Fruit fly (Drosophila melanogaster) whole organism, embryonic: ENCODE data around the gene CG13096.

Experiments used
- Antp ChIP-seq: fragments of 200-800 bp; sonication (Bioruptor generic); optimal IDR thresholded peaks from 3 replicates; lab custom pipeline; 2016; ENCODE audit warnings: missing biosample characterization, missing genetic modification characterization
- Bteb2 ChIP-seq: fragments of 200-800 bp; sonication (Bioruptor generic); optimal IDR thresholded peaks from 2 replicates; lab custom pipeline; 2016; ENCODE audit warnings: missing biosample characterization, missing genetic modification characterization
- CG12236 ChIP-seq: fragments of 200-800 bp; sonication (Bioruptor generic); optimal IDR thresholded peaks from 2 replicates; lab custom pipeline; 2016; ENCODE audit warnings: missing biosample characterization, missing genetic modification characterization
- CG12659 ChIP-seq: fragments of 200-800 bp; sonication (Bioruptor generic); optimal IDR thresholded peaks from 3 replicates; lab custom pipeline; 2017; ENCODE audit warnings: mild to moderate bottlenecking, missing biosample characterization, missing genetic modification reagents, missing genetic modification characterization
- CG13296 ChIP-seq: fragments of 200-800 bp; sonication (Bioruptor generic); optimal IDR thresholded peaks from 3 replicates; lab custom pipeline; 2018; ENCODE audit warnings: missing biosample characterization, mild to moderate bottlenecking, missing genetic modification characterization
- CG14710 ChIP-seq: fragments of 200-800 bp; sonication (Bioruptor generic); optimal IDR thresholded peaks from 3 replicates; lab custom pipeline; 2019; ENCODE audit warnings: missing biosample characterization, mild to moderate bottlenecking, missing genetic modification characterization, moderate library complexity
- CG1603 ChIP-seq: fragments of 200-800 bp; sonication (Bioruptor generic); optimal IDR thresholded peaks from 2 replicates; lab custom pipeline; 2019; ENCODE audit warnings: missing biosample characterization, mild to moderate bottlenecking, missing genetic modification characterization, moderate library complexity
- CG17385 ChIP-seq: fragments of 200-800 bp; sonication (Bioruptor generic); optimal IDR thresholded peaks from 3 replicates; lab custom pipeline; 2018; ENCODE audit warnings: missing biosample characterization, mild to moderate bottlenecking, missing genetic modification characterization
- CG17612 ChIP-seq: fragments of 200-800 bp; sonication (Bioruptor generic); IDR thresholded peaks from 2 replicates; pipeline ENCODE4 v1.3.6; 2022; ENCODE audit warnings: missing biosample characterization, missing genetic modification characterization
- CG17829 ChIP-seq: fragments of 200-800 bp; optimal IDR thresholded peaks from 2 replicates; lab custom pipeline; 2019; ENCODE audit warnings: missing biosample characterization, mild to moderate bottlenecking, missing genetic modification characterization, moderate library complexity
- CG18262 ChIP-seq: fragments of 200-800 bp; optimal IDR thresholded peaks from 3 replicates; lab custom pipeline; 2019; ENCODE audit warnings: missing biosample characterization, mild to moderate bottlenecking, missing genetic modification characterization, moderate library complexity
- CG18476 ChIP-seq: fragments of 200-800 bp; sonication (Bioruptor generic); optimal IDR thresholded peaks from 2 replicates; lab custom pipeline; 2016; ENCODE audit warnings: missing biosample characterization, mild to moderate bottlenecking, missing genetic modification characterization
- CG18599 ChIP-seq: fragments of 200-800 bp; sonication (Bioruptor generic); optimal IDR thresholded peaks from 3 replicates; lab custom pipeline; 2017; ENCODE audit warnings: missing biosample characterization, missing genetic modification characterization, mild to moderate bottlenecking, moderate library complexity, missing genetic modification reagents
- CG2120 ChIP-seq: fragments of 200-800 bp; sonication (Bioruptor generic); optimal IDR thresholded peaks from 3 replicates; lab custom pipeline; 2016; ENCODE audit warnings: missing biosample characterization, missing genetic modification characterization
- CG2202 ChIP-seq: fragments of 200-800 bp; sonication (Bioruptor generic); optimal IDR thresholded peaks from 2 replicates; lab custom pipeline; 2018; ENCODE audit warnings: missing biosample characterization, mild to moderate bottlenecking, missing genetic modification characterization
- CG7786 ChIP-seq: fragments of 200-800 bp; sonication (Bioruptor generic); optimal IDR thresholded peaks from 2 replicates; lab custom pipeline; 2016; ENCODE audit warnings: missing biosample characterization, missing genetic modification characterization
- CG8388 ChIP-seq: fragments of 200-800 bp; sonication (Bioruptor generic); optimal IDR thresholded peaks from 2 replicates; lab custom pipeline; 2019; ENCODE audit warnings: missing biosample characterization, mild to moderate bottlenecking, missing genetic modification characterization, moderate library complexity
- CG9437 ChIP-seq: fragments of 200-800 bp; sonication (Bioruptor generic); optimal IDR thresholded peaks from 2 replicates; lab custom pipeline; 2018; ENCODE audit warnings: missing biosample characterization, mild to moderate bottlenecking, missing genetic modification characterization
- HLH54F ChIP-seq: fragments of 200-800 bp; sonication (Bioruptor generic); optimal IDR thresholded peaks from 3 replicates; lab custom pipeline; 2016; ENCODE audit warnings: missing biosample characterization, missing genetic modification characterization
- Hmr ChIP-seq: fragments of 200-800 bp; sonication (Bioruptor generic); optimal IDR thresholded peaks from 3 replicates; lab custom pipeline; 2017; ENCODE audit warnings: mild to moderate bottlenecking, missing biosample characterization, missing genetic modification reagents, missing genetic modification characterization
- Meics ChIP-seq: fragments of 200-800 bp; sonication (Bioruptor generic); optimal IDR thresholded peaks from 2 replicates; lab custom pipeline; 2017; ENCODE audit warnings: missing biosample characterization, mild to moderate bottlenecking, missing genetic modification characterization
- Neu2 ChIP-seq: fragments of 200-800 bp; sonication (Bioruptor generic); optimal IDR thresholded peaks from 3 replicates; lab custom pipeline; 2016; ENCODE audit warnings: missing biosample characterization, missing genetic modification characterization, borderline replicate concordance
- Oli ChIP-seq: fragments of 200-800 bp; sonication (Bioruptor generic); optimal IDR thresholded peaks from 2 replicates; lab custom pipeline; 2018; ENCODE audit warnings: missing biosample characterization, mild to moderate bottlenecking, missing genetic modification characterization, moderate library complexity
- Pdp1 ChIP-seq, 2 experiments: fragments of 200-800 bp; sonication (Bioruptor generic); optimal IDR thresholded peaks; 3 replicates each; lab custom pipeline; 2016; ENCODE audit warnings: missing biosample characterization in 2 of 2, missing genetic modification characterization in 2 of 2, mild to moderate bottlenecking in 1 of 2, moderate library complexity in 1 of 2
- Six4 ChIP-seq: fragments of 200-800 bp; sonication (Bioruptor generic); optimal IDR thresholded peaks from 2 replicates; lab custom pipeline; 2016; ENCODE audit warnings: missing biosample characterization, missing genetic modification characterization
- Sox102F ChIP-seq: fragments of 200-800 bp; sonication (Bioruptor generic); optimal IDR thresholded peaks from 2 replicates; lab custom pipeline; 2018; ENCODE audit warnings: missing biosample characterization, mild to moderate bottlenecking, missing genetic modification characterization, moderate library complexity
- abd-A ChIP-seq: fragments of 200-800 bp; sonication (Bioruptor generic); optimal IDR thresholded peaks from 3 replicates; lab custom pipeline; 2019; ENCODE audit warnings: missing biosample characterization, mild to moderate bottlenecking, missing genetic modification characterization, moderate library complexity
- amos ChIP-seq: fragments of 200-800 bp; sonication (Bioruptor generic); IDR thresholded peaks from 2 replicates; pipeline ENCODE4 v1.3.6; 2022; ENCODE audit warnings: missing biosample characterization, missing genetic modification characterization; ENCODE audit not compliant: partially characterized antibody
- chn ChIP-seq: fragments of 200-800 bp; sonication (Bioruptor generic); optimal IDR thresholded peaks from 2 replicates; lab custom pipeline; 2016; ENCODE audit warnings: missing biosample characterization, missing genetic modification characterization
- dmrt11E ChIP-seq: fragments of 200-800 bp; sonication (Bioruptor generic); optimal IDR thresholded peaks from 3 replicates; lab custom pipeline; 2018; ENCODE audit warnings: missing biosample characterization, mild to moderate bottlenecking, missing genetic modification characterization, moderate library complexity
- dmrt99B ChIP-seq: fragments of 200-800 bp; sonication (Bioruptor generic); optimal IDR thresholded peaks from 2 replicates; lab custom pipeline; 2018; ENCODE audit warnings: missing biosample characterization, mild to moderate bottlenecking, missing genetic modification characterization, moderate library complexity
- dysf ChIP-seq: fragments of 200-800 bp; sonication (Bioruptor generic); IDR thresholded peaks from 3 replicates; pipeline ENCODE4 v1.3.6; 2022; ENCODE audit warnings: missing biosample characterization, missing genetic modification characterization
- ewg ChIP-seq: fragments of 200-800 bp; sonication (Bioruptor generic); optimal IDR thresholded peaks from 3 replicates; lab custom pipeline; 2017; ENCODE audit warnings: mild to moderate bottlenecking, missing biosample characterization, missing genetic modification reagents, missing genetic modification characterization
- fd96Cb ChIP-seq: fragments of 200-800 bp; sonication (Bioruptor generic); optimal IDR thresholded peaks from 2 replicates; lab custom pipeline; 2018; ENCODE audit warnings: missing biosample characterization, mild to moderate bottlenecking, missing genetic modification characterization, moderate library complexity
- ind ChIP-seq: fragments of 200-800 bp; sonication (Bioruptor generic); optimal IDR thresholded peaks from 3 replicates; lab custom pipeline; 2016; ENCODE audit warnings: missing biosample characterization, missing genetic modification characterization
- lola ChIP-seq, 3 experiments: fragments of >200 bp in 2 of 3; fragments of 200-800 bp in 1 of 3; sonication (Bioruptor generic) in 1 of 3; optimal IDR thresholded peaks; 2 replicates each; lab custom pipeline; 2017 to 2019; ENCODE audit warnings: missing biosample characterization in 3 of 3, missing genetic modification characterization in 3 of 3, mild to moderate bottlenecking in 1 of 3, moderate library complexity in 1 of 3
- oc ChIP-seq: fragments of 200-800 bp; sonication (Bioruptor generic); optimal IDR thresholded peaks from 2 replicates; lab custom pipeline; 2018; ENCODE audit warnings: missing biosample characterization, mild to moderate bottlenecking, missing genetic modification characterization, moderate library complexity
- odd ChIP-seq: fragments of 200-800 bp; sonication (Bioruptor generic); optimal IDR thresholded peaks from 2 replicates; lab custom pipeline; 2017; ENCODE audit warnings: missing biosample characterization, mild to moderate bottlenecking, missing genetic modification characterization
- org-1 ChIP-seq: fragments of 200-800 bp; sonication (Bioruptor generic); optimal IDR thresholded peaks from 2 replicates; lab custom pipeline; 2017; ENCODE audit warnings: missing biosample characterization, missing genetic modification characterization
- otp ChIP-seq: fragments of 200-800 bp; sonication (Bioruptor generic); IDR thresholded peaks from 3 replicates; pipeline ENCODE4, ENCODE4 v1.3.6; 2022; ENCODE audit warnings: missing biosample characterization, missing genetic modification characterization
- pros ChIP-seq: fragments of 200-800 bp; sonication (Bioruptor generic); optimal IDR thresholded peaks from 3 replicates; lab custom pipeline; 2019; ENCODE audit warnings: missing biosample characterization, mild to moderate bottlenecking, missing genetic modification characterization, moderate library complexity
- sd ChIP-seq: fragments of 200-800 bp; sonication (Bioruptor generic); optimal IDR thresholded peaks from 3 replicates; lab custom pipeline; 2018; ENCODE audit warnings: missing biosample characterization, mild to moderate bottlenecking, missing genetic modification characterization, moderate library complexity
- sqz ChIP-seq: fragments of 200-800 bp; sonication (Bioruptor generic); optimal IDR thresholded peaks from 3 replicates; lab custom pipeline; 2018; ENCODE audit warnings: missing biosample characterization, mild to moderate bottlenecking, missing genetic modification characterization
- ssp ChIP-seq: fragments of 200-800 bp; sonication (Bioruptor generic); IDR thresholded peaks from 2 replicates; pipeline ENCODE4 v1.3.6; 2022; ENCODE audit warnings: missing biosample characterization, missing genetic modification characterization
- sug ChIP-seq: fragments of 200-800 bp; optimal IDR thresholded peaks from 2 replicates; lab custom pipeline; 2019; ENCODE audit warnings: missing biosample characterization, mild to moderate bottlenecking, missing genetic modification characterization, moderate library complexity
- zfh1 ChIP-seq: fragments of 200-800 bp; sonication (Bioruptor generic); IDR thresholded peaks from 3 replicates; pipeline ENCODE4 v1.3.6; 2022; ENCODE audit warnings: missing biosample characterization, missing genetic modification characterization
- zfh2 ChIP-seq: fragments of 200-800 bp; sonication (Bioruptor generic); optimal IDR thresholded peaks from 2 replicates; lab custom pipeline; 2016; ENCODE audit warnings: missing biosample characterization, missing genetic modification characterization

The CG13096 gene

dm6 chr2L:8553789-8554626, 42.3 kb upstream of the CG13096 start (continued):
- TF ChIP-seq Bteb2 (GFP tag; lab: Kevin White, UChicago), result peak; percentile 22
- peak; percentile 29 to 49 for TF ChIP-seq Pdp1 (GFP tag; optimal IDR thresholded peaks at IDR 0.05; lab: Kevin White, UChicago)
- peak; percentile 3 for TF ChIP-seq CG18476 (GFP tag; lab: Kevin White, UChicago)
- TF ChIP-seq CG7786 (GFP tag; lab: Kevin White, UChicago), result peak; percentile 32
- TF ChIP-seq abd-A (tag; lab: Kevin White, UChicago), result peak; percentile 70
- TF ChIP-seq CG17385 (GFP tag; lab: Kevin White, UChicago), result peak; percentile 14
- TF ChIP-seq zfh1 (GFP tag; lab: Robert Waterston, UW), result peak; percentile 56; the same call in 2 of the 3 replicates
- peak; percentile 60 for TF ChIP-seq Oli
- 0 out of 3 replicates have a peak, but pooled peaks have one; percentile 4 for TF ChIP-seq otp (GFP tag; lab: Robert Waterston, UW)
- peak; percentile 64 for TF ChIP-seq CG2202 (tag; lab: Kevin White, UChicago)
- peak; percentile 32 for TF ChIP-seq org-1 (GFP tag; lab: Kevin White, UChicago)
- peak; percentile 22 for TF ChIP-seq Six4 (GFP tag; lab: Kevin White, UChicago)
- TF ChIP-seq CG9437 (GFP tag; lab: Kevin White, UChicago), result no peak
- TF ChIP-seq ssp (GFP tag; lab: Robert Waterston, UW), result no peak
- peak; percentile 51 for TF ChIP-seq CG1603 (tag; lab: Kevin White, UChicago)
- peak; percentile 79 for TF ChIP-seq sd (tag; lab: Kevin White, UChicago)
- TF ChIP-seq ind, result peak; percentile 15
- peak in 1 of 3 experiments; percentile 64 for TF ChIP-seq lola (GFP tag; optimal IDR thresholded peaks at IDR 0.05; lab: Kevin White, UChicago)
- TF ChIP-seq CG18599, result peak; percentile 67
- peak; percentile 62 for TF ChIP-seq sqz (GFP tag; lab: Kevin White, UChicago)
- peak; percentile 11 for TF ChIP-seq Hmr (GFP tag; lab: Kevin White, UChicago)
- no peak for TF ChIP-seq amos (GFP tag; lab: Robert Waterston, UW)
- peak; percentile 3 for TF ChIP-seq chn (GFP tag; lab: Kevin White, UChicago)
- TF ChIP-seq dmrt11E (tag; lab: Kevin White, UChicago), result peak; percentile 61
- TF ChIP-seq zfh2 (GFP tag; lab: Kevin White, UChicago), result peak; percentile 12
- peak; percentile 66 for TF ChIP-seq CG18262
- peak; percentile 32 for TF ChIP-seq HLH54F (GFP tag; lab: Kevin White, UChicago)
- TF ChIP-seq Antp (GFP tag; lab: Kevin White, UChicago), result peak; percentile 27
- TF ChIP-seq CG14710 (tag; lab: Kevin White, UChicago), result peak; percentile 41
- TF ChIP-seq CG17612 (GFP tag; lab: Robert Waterston, UW), result no peak
- peak; percentile 34 for TF ChIP-seq fd96Cb (tag; lab: Kevin White, UChicago)
- TF ChIP-seq Neu2, result no peak
- TF ChIP-seq oc (tag; lab: Kevin White, UChicago), result peak; percentile 81
- peak; percentile 42 for TF ChIP-seq pros (GFP tag; lab: Kevin White, UChicago)
- peak; percentile 39 for TF ChIP-seq CG2120 (GFP tag; lab: Kevin White, UChicago)
- TF ChIP-seq CG12236 (GFP tag; lab: Kevin White, UChicago), result peak; percentile 48
- TF ChIP-seq dmrt99B (tag; lab: Kevin White, UChicago), result peak; percentile 44
- TF ChIP-seq CG13296 (GFP tag; lab: Kevin White, UChicago), result no peak
- TF ChIP-seq dysf, result peak; percentile 48; the same call in 1 of the 3 replicates
- peak; percentile 34 for TF ChIP-seq CG12659
- peak; percentile 11 for TF ChIP-seq sug (tag; lab: Kevin White, UChicago)
- peak; percentile 52 for TF ChIP-seq CG8388 (GFP tag; lab: Kevin White, UChicago)
- peak; percentile 39 for TF ChIP-seq ewg (GFP tag; lab: Kevin White, UChicago)
- peak; percentile 31 for TF ChIP-seq Meics (GFP tag; lab: Kevin White, UChicago)
- peak; percentile 26 for TF ChIP-seq odd
- TF ChIP-seq CG17829 (tag; lab: Kevin White, UChicago), result peak; percentile 56
- peak; percentile 79 for TF ChIP-seq Sox102F
